Worm (Caenorhabditis elegans): Measurements from ENCODE around the gene unc-52.

DNA sequence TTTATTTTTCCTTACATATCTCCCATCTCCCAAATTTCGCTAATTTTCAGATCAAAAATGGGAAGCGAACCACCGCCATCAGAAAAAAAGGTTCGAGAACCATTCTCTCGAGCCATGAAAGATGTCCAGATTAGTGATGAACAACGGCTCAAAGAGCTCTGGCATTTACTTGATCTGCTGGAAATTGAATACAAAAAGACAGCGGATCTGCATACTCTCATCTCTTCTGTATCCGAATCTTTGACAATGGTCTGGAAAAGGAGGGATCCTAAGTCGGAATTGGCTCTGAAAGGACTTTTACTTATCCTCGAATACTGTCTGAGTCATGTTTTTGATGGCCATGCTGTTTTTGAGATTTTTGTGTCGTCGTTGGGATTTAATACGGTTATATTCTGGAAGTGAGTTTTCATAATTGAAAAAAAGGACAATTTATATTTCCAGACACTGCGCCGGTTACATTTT lies 83.4 kb downstream of the unc-52 start, which contains the start of gene tps-2:
- TF ChIP-seq flt-1 (GFP tag; IDR thresholded peaks at IDR 0.05) (no peak), T22C8.4 (GFP tag; IDR thresholded peaks at IDR 0.05) (no peak), cog-1 (tag; optimal IDR thresholded peaks at IDR 0.05) (no peak), ztf-23 (GFP tag; IDR thresholded peaks at IDR 0.05) (no peak), med-1 (GFP tag; optimal IDR thresholded peaks at IDR 0.05; ENCODE audit: insufficient read depth) (no peak), tab-1 (GFP tag; IDR thresholded peaks at IDR 0.05) (no peak)

All from whole organism, midembryonic.